Worm (Caenorhabditis elegans): ENCODE data around the gene Y97E10AR.8.

Y97E10AR.8 gene

ce11 chrV:8017924-8018323 lies 12.8 kb downstream of the Y97E10AR.8 start:
- peak; percentile 97 for TF ChIP-seq fos-1 (tag; optimal IDR thresholded peaks at IDR 0.05)
- peak; percentile 49 for TF ChIP-seq sma-9 (GFP tag; optimal IDR thresholded peaks at IDR 0.05)
- no peak for TF ChIP-seq sma-9 (tag; optimal IDR thresholded peaks at IDR 0.05)
- TF ChIP-seq gmeb-1 (tag; optimal IDR thresholded peaks at IDR 0.05): peak; percentile 11
- TF ChIP-seq elt-3 (tag; optimal IDR thresholded peaks at IDR 0.05): no peak

DNA sequence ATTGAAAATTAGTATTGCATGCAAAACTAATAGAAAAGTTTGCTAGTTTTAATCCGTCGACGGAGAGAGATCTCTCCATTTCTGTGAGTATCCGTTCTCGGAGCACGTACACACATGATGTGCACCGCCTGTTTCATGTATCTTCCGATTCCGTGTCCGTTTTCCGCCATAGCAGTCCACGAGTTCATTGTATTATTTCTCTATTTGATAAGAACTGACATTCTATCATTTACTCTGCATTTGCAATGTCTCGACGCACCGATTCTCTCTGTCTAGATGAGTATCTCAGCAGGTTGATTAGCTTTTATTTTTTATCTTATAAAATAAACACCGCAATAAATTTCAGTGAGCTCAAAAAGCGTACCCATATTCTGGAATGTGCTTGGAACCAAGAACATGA lies 13.8 kb downstream of the Y97E10AR.8 start:
- peak; percentile 62 for TF ChIP-seq fos-1 (tag; optimal IDR thresholded peaks at IDR 0.05)
- no peak for TF ChIP-seq nhr-77 (tag; optimal IDR thresholded peaks at IDR 0.05)

DNA sequence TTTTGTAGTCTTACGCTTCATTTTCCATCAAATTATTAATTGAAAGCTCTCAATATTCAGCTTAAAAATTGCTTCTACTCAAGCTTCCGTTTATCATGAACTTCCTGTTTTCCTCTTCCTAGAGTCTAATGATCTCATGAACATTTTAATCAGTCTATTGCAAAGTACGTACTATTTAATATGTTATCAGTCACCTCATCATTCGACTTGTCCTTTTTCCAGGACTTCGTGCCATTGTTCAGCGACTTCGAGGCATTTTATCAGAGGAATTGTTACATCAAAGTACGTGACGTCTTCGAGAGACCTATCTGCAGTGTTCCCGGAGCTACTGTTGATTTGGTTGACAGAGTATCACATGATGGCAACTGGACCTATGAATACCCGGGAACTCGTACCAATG lies 14.7 kb downstream of the Y97E10AR.8 start:
- TF ChIP-seq sma-9 (GFP tag; optimal IDR thresholded peaks at IDR 0.05) (peak; percentile 5), sma-9 (tag; optimal IDR thresholded peaks at IDR 0.05) (no peak), fos-1 (tag; optimal IDR thresholded peaks at IDR 0.05) (peak; percentile 50), gmeb-1 (tag; optimal IDR thresholded peaks at IDR 0.05) (no peak)

- TF ChIP-seq ztf-11 (tag; optimal IDR thresholded peaks at IDR 0.05) (no peak), lin-11 (tag; optimal IDR thresholded peaks at IDR 0.05) (no peak), elt-1 (tag; optimal IDR thresholded peaks at IDR 0.05) (no peak), sem-4 (tag; optimal IDR thresholded peaks at IDR 0.05) (no peak), zag-1 (tag; optimal IDR thresholded peaks at IDR 0.05) (no peak), mab-5 (tag; optimal IDR thresholded peaks at IDR 0.05) (no peak), ama-1 (optimal IDR thresholded peaks at IDR 0.05) (no peak), dmd-4 (tag; optimal IDR thresholded peaks at IDR 0.05) (no peak), nhr-10 (tag; optimal IDR thresholded peaks at IDR 0.05) (no peak), nhr-25 (tag; optimal IDR thresholded peaks at IDR 0.05) (no peak), lsy-2 (tag; optimal IDR thresholded peaks at IDR 0.05) (no peak), elt-3 (tag; optimal IDR thresholded peaks at IDR 0.05) (no peak), nhr-237 (tag; optimal IDR thresholded peaks at IDR 0.05) (no peak), nhr-129 (tag; optimal IDR thresholded peaks at IDR 0.05) (no peak), ZK546.5 (tag; optimal IDR thresholded peaks at IDR 0.05) (no peak), skn-1 (tag; optimal IDR thresholded peaks at IDR 0.05) (no peak), nhr-23 (tag; optimal IDR thresholded peaks at IDR 0.05) (no peak), nhr-77 (tag; optimal IDR thresholded peaks at IDR 0.05) (no peak), nhr-6 (tag; optimal IDR thresholded peaks at IDR 0.05) (no peak), nhr-11 (tag; optimal IDR thresholded peaks at IDR 0.05) (no peak)
Measured at ce11 chrV:8022040-8022439, 16.9 kb downstream of the Y97E10AR.8 start, which contains the start of gene ech-3. Gene ech-3 (plus strand): TSS chrV:8022217.

DNA sequence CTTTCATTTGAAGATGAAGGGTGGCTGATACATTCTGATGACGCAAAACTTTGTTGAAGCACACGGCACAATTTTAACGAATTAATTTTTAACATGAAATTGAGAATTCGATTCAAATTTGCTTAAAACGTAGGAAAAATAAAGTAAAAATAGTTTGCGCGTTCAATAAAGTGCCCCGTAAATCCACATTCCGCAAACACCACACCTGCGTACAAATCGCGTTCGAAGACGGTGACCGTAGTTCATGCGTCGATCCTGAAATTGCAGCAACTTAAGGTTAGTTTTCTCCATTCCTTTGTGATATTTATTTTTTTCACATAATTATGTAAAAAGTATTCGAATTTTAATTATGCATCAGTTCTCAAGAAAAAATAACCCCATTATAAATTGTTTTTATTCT lies 19.7 kb downstream of the Y97E10AR.8 start, which contains the start of gene F43H9.3:
Gene F43H9.3, minus strand, starts transcription at position 189 of the 400 bp plus-strand sequence.
- TF ChIP-seq sem-4 (tag; optimal IDR thresholded peaks at IDR 0.05) (no peak), fos-1 (tag; optimal IDR thresholded peaks at IDR 0.05) (peak; percentile 0), snpc-4 (tag; optimal IDR thresholded peaks at IDR 0.05) (no peak), ama-1 (optimal IDR thresholded peaks at IDR 0.05) (no peak), R02D3.7 (tag; optimal IDR thresholded peaks at IDR 0.05) (peak; percentile 62), ztf-4 (tag; optimal IDR thresholded peaks at IDR 0.05) (no peak), nhr-237 (tag; optimal IDR thresholded peaks at IDR 0.05) (no peak), lsy-2 (tag; optimal IDR thresholded peaks at IDR 0.05) (peak in 1 of 2 experiments; percentile 88), sma-9 (GFP tag; optimal IDR thresholded peaks at IDR 0.05) (no peak), sma-9 (tag; optimal IDR thresholded peaks at IDR 0.05) (no peak)

ce11 chrV:8025259-8025658 lies 20.2 kb downstream of the Y97E10AR.8 start:
- TF ChIP-seq sma-9 (GFP tag; optimal IDR thresholded peaks at IDR 0.05) (peak; percentile 77), sma-9 (tag; optimal IDR thresholded peaks at IDR 0.05) (no peak), ceh-82 (tag; optimal IDR thresholded peaks at IDR 0.05) (no peak), C34F6.9 (tag; optimal IDR thresholded peaks at IDR 0.05) (no peak), nhr-129 (tag; optimal IDR thresholded peaks at IDR 0.05) (peak; percentile 95), nhr-6 (tag; optimal IDR thresholded peaks at IDR 0.05) (peak; percentile 13), nhr-21 (tag; optimal IDR thresholded peaks at IDR 0.05) (peak; percentile 42), ama-1 (optimal IDR thresholded peaks at IDR 0.05) (no peak), mdl-1 (tag; optimal IDR thresholded peaks at IDR 0.05) (peak in 1 of 2 experiments; percentile 8), unc-55 (GFP tag; optimal IDR thresholded peaks at IDR 0.05) (no peak), nhr-12 (tag; optimal IDR thresholded peaks at IDR 0.05) (no peak), sem-4 (tag; optimal IDR thresholded peaks at IDR 0.05) (no peak), nhr-25 (tag; optimal IDR thresholded peaks at IDR 0.05) (peak; percentile 87), blmp-1 (tag; optimal IDR thresholded peaks at IDR 0.05; ENCODE audit: insufficient read depth) (peak; percentile 20), R02D3.7 (tag; optimal IDR thresholded peaks at IDR 0.05) (no peak), dmd-4 (tag; optimal IDR thresholded peaks at IDR 0.05) (no peak)
